Fruit fly (Drosophila melanogaster) whole organism, embryonic: ENCODE results near the gene ND-B16.6.

Experiments
- BtbVII ChIP-seq: fragments of 200-800 bp; sonication (Bioruptor generic); optimal IDR thresholded peaks from 3 replicates; lab custom pipeline; 2017; ENCODE audit warnings: missing biosample characterization, mild to moderate bottlenecking, missing genetic modification characterization
- C15 ChIP-seq: fragments of 200-800 bp; sonication (Bioruptor generic); IDR thresholded peaks from 3 replicates; pipeline ENCODE4 v1.3.6; 2022; ENCODE audit warnings: missing biosample characterization, missing genetic modification characterization
- CG10366 ChIP-seq: fragments of 200-800 bp; sonication (Bioruptor generic); IDR thresholded peaks from 2 replicates; pipeline ENCODE4 v1.3.6; 2022; ENCODE audit warnings: missing biosample characterization, missing genetic modification characterization
- CG10654 ChIP-seq: fragments of 200-800 bp; sonication (Bioruptor generic); optimal IDR thresholded peaks from 2 replicates; lab custom pipeline; 2016; ENCODE audit warnings: missing biosample characterization, missing genetic modification characterization
- CG11398 ChIP-seq: fragments of 200-800 bp; sonication (Bioruptor generic); optimal IDR thresholded peaks from 2 replicates; lab custom pipeline; 2016; ENCODE audit warnings: missing biosample characterization, missing genetic modification characterization
- CG13296 ChIP-seq: fragments of 200-800 bp; sonication (Bioruptor generic); optimal IDR thresholded peaks from 3 replicates; lab custom pipeline; 2018; ENCODE audit warnings: missing biosample characterization, mild to moderate bottlenecking, missing genetic modification characterization
- CG14050 ChIP-seq: fragments of 200-800 bp; sonication (Bioruptor generic); IDR thresholded peaks from 3 replicates; pipeline ENCODE4 v1.3.6; 2022; ENCODE audit warnings: missing biosample characterization, missing genetic modification characterization
- CG14965 ChIP-seq: fragments of 200-800 bp; sonication (Bioruptor generic); optimal IDR thresholded peaks from 2 replicates; lab custom pipeline; 2016; ENCODE audit warnings: missing biosample characterization, missing genetic modification characterization, borderline replicate concordance
- CG16813 ChIP-seq: fragments of 200-800 bp; sonication (Bioruptor generic); IDR thresholded peaks from 3 replicates; pipeline ENCODE4 v1.3.6; 2022; ENCODE audit warnings: missing biosample characterization, missing genetic modification characterization; ENCODE audit not compliant: partially characterized antibody
- CG17328 ChIP-seq: fragments of 200-800 bp; sonication (Bioruptor generic); IDR thresholded peaks from 2 replicates; pipeline ENCODE4 v1.3.6; 2022; ENCODE audit warnings: missing biosample characterization, missing genetic modification characterization
- CG2120 ChIP-seq: fragments of 200-800 bp; sonication (Bioruptor generic); optimal IDR thresholded peaks from 3 replicates; lab custom pipeline; 2016; ENCODE audit warnings: missing biosample characterization, missing genetic modification characterization
- CG2678 ChIP-seq: fragments of 200-800 bp; sonication (Bioruptor generic); optimal IDR thresholded peaks from 3 replicates; lab custom pipeline; 2019; ENCODE audit warnings: missing biosample characterization, mild to moderate bottlenecking, missing genetic modification characterization, moderate library complexity
- CG32772 ChIP-seq: fragments of 200-800 bp; sonication (Bioruptor generic); IDR thresholded peaks from 2 replicates; pipeline ENCODE4 v1.3.6; 2022; ENCODE audit warnings: missing biosample characterization, missing genetic modification characterization
- CG5953 ChIP-seq: fragments of 200-800 bp; sonication (Bioruptor generic); IDR thresholded peaks from 2 replicates; pipeline ENCODE4 v1.3.6; 2022; ENCODE audit warnings: missing biosample characterization, missing genetic modification characterization
- CG6791 ChIP-seq: fragments of 200-800 bp; sonication (Bioruptor generic); IDR thresholded peaks from 3 replicates; pipeline ENCODE4 v1.3.6; 2022; ENCODE audit warnings: missing biosample characterization, missing genetic modification characterization; ENCODE audit not compliant: partially characterized antibody
- CG7271 ChIP-seq: fragments of 200-800 bp; sonication (Bioruptor generic); optimal IDR thresholded peaks from 2 replicates; lab custom pipeline; 2018; ENCODE audit warnings: missing biosample characterization, mild to moderate bottlenecking, missing genetic modification characterization, moderate library complexity
- CG7963 ChIP-seq: fragments of 200-800 bp; sonication (Bioruptor generic); IDR thresholded peaks from 3 replicates; pipeline ENCODE4 v1.3.6; 2022; ENCODE audit warnings: missing biosample characterization, missing genetic modification characterization; ENCODE audit not compliant: partially characterized antibody
- CG8388 ChIP-seq: fragments of 200-800 bp; sonication (Bioruptor generic); optimal IDR thresholded peaks from 2 replicates; lab custom pipeline; 2019; ENCODE audit warnings: missing biosample characterization, mild to moderate bottlenecking, missing genetic modification characterization, moderate library complexity
- CG8944 ChIP-seq: fragments of 200-800 bp; sonication (Bioruptor generic); optimal IDR thresholded peaks from 3 replicates; lab custom pipeline; 2016; ENCODE audit warnings: missing biosample characterization, missing genetic modification characterization
- CG9876 ChIP-seq: fragments of 200-800 bp; sonication (Bioruptor generic); optimal IDR thresholded peaks from 2 replicates; lab custom pipeline; 2016; ENCODE audit warnings: missing biosample characterization, missing genetic modification characterization
- Dfd ChIP-seq, 2 experiments: fragments of >200 bp; optimal IDR thresholded peaks; 2 replicates each; lab custom pipeline; 2017; ENCODE audit warnings: missing biosample characterization in 2 of 2, missing genetic modification characterization in 2 of 2
- Doc2 ChIP-seq: fragments of 200-800 bp; sonication (Bioruptor generic); IDR thresholded peaks from 2 replicates; pipeline ENCODE4 v1.3.6; 2022; ENCODE audit warnings: missing biosample characterization, missing genetic modification characterization
- E2f1 ChIP-seq: fragments of 200-800 bp; sonication (Bioruptor generic); IDR thresholded peaks from 2 replicates; pipeline ENCODE4 v1.3.6; 2022; ENCODE audit warnings: missing biosample characterization, missing genetic modification characterization
- Fer1 ChIP-seq: fragments of 200-800 bp; sonication (Bioruptor generic); optimal IDR thresholded peaks from 2 replicates; lab custom pipeline; 2017; ENCODE audit warnings: missing biosample characterization, mild to moderate bottlenecking, missing genetic modification characterization
- HLH3B ChIP-seq: fragments of 200-800 bp; sonication (Bioruptor generic); IDR thresholded peaks from 2 replicates; pipeline ENCODE4 v1.3.6; 2022; ENCODE audit warnings: missing biosample characterization, missing genetic modification characterization
- Lpt ChIP-seq: fragments of >200 bp; optimal IDR thresholded peaks from 2 replicates; lab custom pipeline; 2018; ENCODE audit warnings: missing biosample characterization, missing genetic modification characterization
- Scr ChIP-seq: fragments of 200-800 bp; sonication (Bioruptor generic); IDR thresholded peaks from 2 replicates; pipeline ENCODE4 v1.3.6; 2022; ENCODE audit warnings: missing biosample characterization, missing genetic modification characterization; ENCODE audit not compliant: partially characterized antibody
- Side ChIP-seq: fragments of 200-800 bp; sonication (Bioruptor generic); optimal IDR thresholded peaks from 2 replicates; lab custom pipeline; 2016; ENCODE audit warnings: missing biosample characterization, missing genetic modification characterization
- Vsx1 ChIP-seq: fragments of 200-800 bp; sonication (Bioruptor generic); optimal IDR thresholded peaks from 2 replicates; lab custom pipeline; 2017; ENCODE audit warnings: missing biosample characterization, mild to moderate bottlenecking, missing genetic modification characterization, missing genetic modification reagents
- Xbp1 ChIP-seq: fragments of 200-800 bp; sonication (Bioruptor generic); optimal IDR thresholded peaks from 3 replicates; lab custom pipeline; 2016; ENCODE audit warnings: missing biosample characterization, mild to moderate bottlenecking, missing genetic modification characterization
- ac ChIP-seq: fragments of 200-800 bp; sonication (Bioruptor generic); optimal IDR thresholded peaks from 3 replicates; lab custom pipeline; 2017; ENCODE audit warnings: missing biosample characterization, mild to moderate bottlenecking, missing genetic modification characterization
- bigmax ChIP-seq: fragments of 200-800 bp; sonication (Bioruptor generic); optimal IDR thresholded peaks from 2 replicates; lab custom pipeline; 2018; ENCODE audit warnings: missing biosample characterization, mild to moderate bottlenecking, missing genetic modification characterization
- br ChIP-seq: fragments of >200 bp; optimal IDR thresholded peaks from 2 replicates; lab custom pipeline; 2017
- cas ChIP-seq: fragments of 200-800 bp; sonication (Bioruptor generic); IDR thresholded peaks from 2 replicates; pipeline ENCODE4 v1.3.6; 2022; ENCODE audit warnings: missing biosample characterization, missing genetic modification characterization
- dmrt99B ChIP-seq: fragments of 200-800 bp; sonication (Bioruptor generic); optimal IDR thresholded peaks from 2 replicates; lab custom pipeline; 2018; ENCODE audit warnings: missing biosample characterization, mild to moderate bottlenecking, missing genetic modification characterization, moderate library complexity
- fd3F ChIP-seq: fragments of 200-800 bp; sonication (Bioruptor generic); optimal IDR thresholded peaks from 2 replicates; lab custom pipeline; 2018; ENCODE audit warnings: missing biosample characterization, mild to moderate bottlenecking, missing genetic modification characterization, moderate library complexity
- kah ChIP-seq: fragments of 200-800 bp; sonication (Bioruptor generic); optimal IDR thresholded peaks from 2 replicates; lab custom pipeline; 2018; ENCODE audit warnings: missing biosample characterization, mild to moderate bottlenecking, missing genetic modification characterization
- ken ChIP-seq: fragments of 200-800 bp; sonication (Bioruptor generic); IDR thresholded peaks from 3 replicates; pipeline ENCODE4 v1.3.6; 2022; ENCODE audit warnings: missing biosample characterization, missing genetic modification characterization
- knrl ChIP-seq: fragments of 200-800 bp; sonication (Bioruptor generic); IDR thresholded peaks from 3 replicates; pipeline ENCODE4 v1.3.6; 2022; ENCODE audit warnings: missing biosample characterization, missing genetic modification characterization; ENCODE audit not compliant: partially characterized antibody
- lmd ChIP-seq: fragments of 200-800 bp; sonication (Bioruptor generic); IDR thresholded peaks from 2 replicates; pipeline ENCODE4 v1.3.6; 2022; ENCODE audit warnings: missing biosample characterization, missing genetic modification characterization
- nerfin-2 ChIP-seq: fragments of 200-800 bp; sonication (Bioruptor generic); IDR thresholded peaks from 2 replicates; pipeline ENCODE4 v1.3.6; 2022; ENCODE audit warnings: missing biosample characterization, missing genetic modification characterization; ENCODE audit not compliant: partially characterized antibody
- oc ChIP-seq: fragments of 200-800 bp; sonication (Bioruptor generic); optimal IDR thresholded peaks from 2 replicates; lab custom pipeline; 2018; ENCODE audit warnings: missing biosample characterization, mild to moderate bottlenecking, missing genetic modification characterization, moderate library complexity
- onecut ChIP-seq: fragments of 200-800 bp; sonication (Bioruptor generic); IDR thresholded peaks from 2 replicates; pipeline ENCODE4 v1.3.6; 2022; ENCODE audit warnings: missing biosample characterization, missing genetic modification characterization
- otp ChIP-seq: fragments of 200-800 bp; sonication (Bioruptor generic); IDR thresholded peaks from 3 replicates; pipeline ENCODE4, ENCODE4 v1.3.6; 2022; ENCODE audit warnings: missing biosample characterization, missing genetic modification characterization
- run ChIP-seq: fragments of 200-800 bp; sonication (Bioruptor generic); optimal IDR thresholded peaks from 3 replicates; lab custom pipeline; 2018; ENCODE audit warnings: missing biosample characterization, mild to moderate bottlenecking, missing genetic modification characterization
- schlank ChIP-seq: fragments of 200-800 bp; sonication (Bioruptor generic); optimal IDR thresholded peaks from 2 replicates; lab custom pipeline; 2018; ENCODE audit warnings: missing biosample characterization, mild to moderate bottlenecking, missing genetic modification characterization
- sim ChIP-seq: fragments of 200-800 bp; sonication (Bioruptor generic); IDR thresholded peaks from 2 replicates; pipeline ENCODE4 v1.3.6; 2022; ENCODE audit warnings: missing biosample characterization, missing genetic modification characterization
- tio ChIP-seq: fragments of 200-800 bp; sonication (Bioruptor generic); optimal IDR thresholded peaks from 2 replicates; lab custom pipeline; 2017; ENCODE audit warnings: missing biosample characterization, missing genetic modification characterization, inconsistent platforms
- vvl ChIP-seq: fragments of 200-800 bp; sonication (Bioruptor generic); IDR thresholded peaks from 2 replicates; pipeline ENCODE4 v1.3.6; 2022; ENCODE audit warnings: missing biosample characterization, missing genetic modification characterization
- zen ChIP-seq: fragments of 200-800 bp; sonication (Bioruptor generic); optimal IDR thresholded peaks from 3 replicates; lab custom pipeline; 2018; ENCODE audit warnings: missing biosample characterization, mild to moderate bottlenecking, missing genetic modification characterization, moderate library complexity

Gene ND-B16.6

DNA sequence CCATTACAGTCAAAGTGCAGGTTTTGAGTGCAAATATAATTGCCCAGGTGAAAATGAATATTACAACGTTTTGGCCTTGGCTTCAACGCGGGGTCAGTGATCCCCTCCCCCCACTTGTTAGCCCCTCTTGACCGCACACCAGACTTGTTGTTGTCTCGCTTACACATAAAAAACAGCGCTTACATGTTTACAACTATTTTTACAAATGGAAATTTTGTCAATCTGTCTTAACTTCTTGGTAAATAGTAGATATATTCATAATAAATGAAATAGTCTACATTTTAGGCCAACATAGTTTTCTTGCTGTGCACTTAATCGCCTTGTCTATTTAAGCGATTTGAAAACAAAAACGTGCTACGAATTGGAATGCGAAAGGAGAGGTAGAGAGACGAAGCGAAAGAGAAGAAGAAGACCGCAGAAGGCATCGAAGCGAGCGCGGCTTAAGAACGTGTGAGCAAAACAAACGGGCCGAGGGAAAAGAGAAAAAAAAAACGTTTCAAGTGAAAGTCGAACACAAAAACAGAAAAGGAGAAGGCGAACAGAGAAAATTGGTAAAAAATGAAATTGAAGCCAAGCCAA is 10.1 kb downstream of the ND-B16.6 start (continued):
- TF ChIP-seq Vsx1 (no peak), CG16813 (GFP tag; lab: Robert Waterston, UW) (no peak), CG9876 (no peak), otp (GFP tag; lab: Robert Waterston, UW) (peak; percentile 30; the same call in 1 of the 3 replicates), BtbVII (GFP tag; lab: Kevin White, UChicago) (peak; percentile 6), dmrt99B (tag; lab: Kevin White, UChicago) (peak; percentile 56), vvl (GFP tag; lab: Robert Waterston, UW) (peak; percentile 81), E2f1 (GFP tag; lab: Robert Waterston, UW) (peak; percentile 66), Scr (GFP tag; lab: Robert Waterston, UW) (no peak), nerfin-2 (GFP tag; lab: Robert Waterston, UW) (no peak), Lpt (GFP tag; lab: Kevin White, UChicago) (no peak), oc (peak; percentile 96), CG2678 (tag; lab: Kevin White, UChicago) (peak; percentile 65), onecut (no peak), CG6791 (no peak), CG13296 (GFP tag; lab: Kevin White, UChicago) (peak; percentile 4), Doc2 (no peak), Xbp1 (GFP tag; lab: Kevin White, UChicago) (peak; percentile 52), tio (GFP tag; lab: Kevin White, UChicago) (peak; percentile 5), bigmax (no peak), CG2120 (GFP tag; lab: Kevin White, UChicago) (peak; percentile 50), CG8944 (GFP tag; lab: Kevin White, UChicago) (no peak), run (tag; lab: Kevin White, UChicago) (no peak), kah (GFP tag; lab: Kevin White, UChicago) (no peak), CG5953 (no peak), fd3F (GFP tag; lab: Kevin White, UChicago) (peak; percentile 20), CG14965 (GFP tag; lab: Kevin White, UChicago) (no peak), CG10366 (GFP tag; lab: Robert Waterston, UW) (peak; percentile 55), Side (no peak), CG7963 (GFP tag; lab: Robert Waterston, UW) (no peak), CG10654 (GFP tag; lab: Kevin White, UChicago) (no peak), CG14050 (GFP tag; lab: Robert Waterston, UW) (peak; percentile 45; the same call in 1 of the 3 replicates), zen (tag; lab: Kevin White, UChicago) (no peak), knrl (GFP tag; lab: Robert Waterston, UW) (no peak), CG11398 (peak; percentile 5), schlank (tag; lab: Kevin White, UChicago) (peak; percentile 19), CG32772 (GFP tag; lab: Robert Waterston, UW) (peak; percentile 51; the same call in 1 of the 2 replicates), C15 (GFP tag; lab: Robert Waterston, UW) (0 out of 3 replicates have a peak, but pooled peaks have one; percentile 39), br (lab: Kevin White, UChicago) (no peak), CG17328 (GFP tag; lab: Robert Waterston, UW) (peak; percentile 72), cas (GFP tag; lab: Robert Waterston, UW) (no peak), CG7271 (tag; lab: Kevin White, UChicago) (no peak), sim (peak; percentile 18; the same call in 1 of the 2 replicates), Dfd (GFP tag; optimal IDR thresholded peaks at IDR 0.05; lab: Kevin White, UChicago) (no peak), ac (GFP tag; lab: Kevin White, UChicago) (no peak), Fer1 (GFP tag; lab: Kevin White, UChicago) (peak; percentile 29), HLH3B (GFP tag; lab: Robert Waterston, UW) (peak; percentile 60; the same call in 1 of the 2 replicates), ken (GFP tag; lab: Robert Waterston, UW) (0 out of 3 replicates have a peak, but pooled peaks have one; percentile 46), lmd (GFP tag; lab: Robert Waterston, UW) (peak; percentile 61; the same call in 1 of the 2 replicates), CG8388 (GFP tag; lab: Kevin White, UChicago) (peak; percentile 48)
